Fruit fly (Drosophila melanogaster) whole organism, embryonic: ENCODE measurements around the gene fru.

Source experiments
- Atf3 ChIP-seq: fragments of 200-800 bp; sonication (Bioruptor generic); optimal IDR thresholded peaks from 3 replicates; lab custom pipeline; 2016; ENCODE audit warnings: missing biosample characterization, missing genetic modification characterization
- Atf6 ChIP-seq: fragments of 200-800 bp; sonication (Bioruptor generic); IDR thresholded peaks from 2 replicates; pipeline ENCODE4 v1.3.6; 2022; ENCODE audit warnings: missing biosample characterization, missing genetic modification characterization
- CG10543 ChIP-seq: fragments of 200-800 bp; sonication (Bioruptor generic); optimal IDR thresholded peaks from 3 replicates; lab custom pipeline; 2017; ENCODE audit warnings: missing biosample characterization, mild to moderate bottlenecking, missing genetic modification characterization, moderate library complexity
- CG12155 ChIP-seq: fragments of 200-800 bp; sonication (Bioruptor generic); optimal IDR thresholded peaks from 3 replicates; lab custom pipeline; 2016; ENCODE audit warnings: missing biosample characterization, missing genetic modification characterization
- CG12744 ChIP-seq: fragments of 200-800 bp; sonication (Bioruptor generic); optimal IDR thresholded peaks from 2 replicates; lab custom pipeline; 2016; ENCODE audit warnings: missing biosample characterization, missing genetic modification characterization
- CG12769 ChIP-seq: fragments of 200-800 bp; sonication (Bioruptor generic); optimal IDR thresholded peaks from 2 replicates; lab custom pipeline; 2019; ENCODE audit warnings: missing biosample characterization, mild to moderate bottlenecking, missing genetic modification characterization, moderate library complexity
- CG13424 ChIP-seq: fragments of 200-800 bp; sonication (Bioruptor generic); optimal IDR thresholded peaks from 2 replicates; lab custom pipeline; 2019; ENCODE audit warnings: missing biosample characterization, mild to moderate bottlenecking, missing genetic modification characterization, moderate library complexity
- CG1602 ChIP-seq: fragments of 200-800 bp; sonication (Bioruptor generic); optimal IDR thresholded peaks from 3 replicates; lab custom pipeline; 2016; ENCODE audit warnings: missing biosample characterization, missing genetic modification characterization
- CG17802 ChIP-seq: fragments of 200-800 bp; sonication (Bioruptor generic); optimal IDR thresholded peaks from 2 replicates; lab custom pipeline; 2018; ENCODE audit warnings: missing biosample characterization, mild to moderate bottlenecking, missing genetic modification characterization, moderate library complexity
- CG1792 ChIP-seq: fragments of 200-800 bp; sonication (Bioruptor generic); optimal IDR thresholded peaks from 2 replicates; lab custom pipeline; 2016; ENCODE audit warnings: missing biosample characterization, missing genetic modification characterization
- CG2120 ChIP-seq: fragments of 200-800 bp; sonication (Bioruptor generic); optimal IDR thresholded peaks from 3 replicates; lab custom pipeline; 2016; ENCODE audit warnings: missing biosample characterization, missing genetic modification characterization
- CG2712 ChIP-seq: fragments of 200-800 bp; optimal IDR thresholded peaks from 3 replicates; lab custom pipeline; 2019; ENCODE audit warnings: missing biosample characterization, mild to moderate bottlenecking, missing genetic modification characterization, moderate library complexity
- CG31441 ChIP-seq: fragments of 200-800 bp; sonication (Bioruptor generic); IDR thresholded peaks from 2 replicates; pipeline ENCODE4 v1.3.6; 2022; ENCODE audit warnings: missing biosample characterization, missing genetic modification characterization
- CG32532 ChIP-seq: fragments of 200-800 bp; sonication (Bioruptor generic); IDR thresholded peaks from 2 replicates; pipeline ENCODE4 v1.3.6; 2022; ENCODE audit warnings: missing biosample characterization, missing genetic modification characterization
- CG5180 ChIP-seq: fragments of 200-800 bp; sonication (Bioruptor generic); optimal IDR thresholded peaks from 3 replicates; lab custom pipeline; 2017; ENCODE audit warnings: missing biosample characterization, missing genetic modification characterization, mild to moderate bottlenecking, moderate library complexity, missing genetic modification reagents
- CG7987 ChIP-seq: fragments of 200-800 bp; sonication (Bioruptor generic); optimal IDR thresholded peaks from 2 replicates; lab custom pipeline; 2018; ENCODE audit warnings: missing biosample characterization, mild to moderate bottlenecking, missing genetic modification characterization, moderate library complexity
- CG8281 ChIP-seq: fragments of 200-800 bp; sonication (Bioruptor generic); optimal IDR thresholded peaks from 2 replicates; lab custom pipeline; 2018; ENCODE audit warnings: missing biosample characterization, mild to moderate bottlenecking, missing genetic modification characterization, moderate library complexity
- CG9932 ChIP-seq: fragments of 200-800 bp; sonication (Bioruptor generic); IDR thresholded peaks from 2 replicates; pipeline ENCODE4 v1.3.6; 2022; ENCODE audit warnings: missing biosample characterization, missing genetic modification characterization
- D ChIP-seq, 2 experiments: fragments of 200-800 bp in 1 of 2; fragments of >200 bp in 1 of 2; sonication (Bioruptor generic) in 1 of 2; optimal IDR thresholded peaks; 2 replicates in 1 of 2; 3 replicates in 1 of 2; lab custom pipeline; 2017; ENCODE audit warnings: mild to moderate bottlenecking in 1 of 2, missing biosample characterization in 1 of 2, missing genetic modification characterization in 1 of 2, missing genetic modification reagents in 1 of 2
- Dbx ChIP-seq: fragments of 200-800 bp; sonication (Bioruptor generic); IDR thresholded peaks from 3 replicates; pipeline ENCODE4 v1.3.6; 2022; ENCODE audit warnings: missing biosample characterization, missing genetic modification characterization
- Doc3 ChIP-seq: fragments of 200-800 bp; sonication (Bioruptor generic); IDR thresholded peaks from 3 replicates; pipeline ENCODE4 v1.3.6; 2022; ENCODE audit warnings: missing biosample characterization, missing genetic modification characterization; ENCODE audit not compliant: partially characterized antibody
- E2f2 ChIP-seq: fragments of 200-800 bp; sonication (Bioruptor generic); IDR thresholded peaks from 2 replicates; pipeline ENCODE4 v1.3.6; 2022; ENCODE audit warnings: missing biosample characterization, missing genetic modification characterization
- Eip74EF ChIP-seq, 2 experiments: fragments of 200-800 bp in 1 of 2; fragments of >200 bp in 1 of 2; sonication (Bioruptor generic) in 1 of 2; optimal IDR thresholded peaks; 2 replicates each; lab custom pipeline; 2017 to 2019; ENCODE audit warnings: missing biosample characterization in 2 of 2, missing genetic modification characterization in 2 of 2, mild to moderate bottlenecking in 1 of 2, moderate library complexity in 1 of 2
- HLHmδ ChIP-seq: fragments of 200-800 bp; sonication (Bioruptor generic); optimal IDR thresholded peaks from 2 replicates; lab custom pipeline; 2018; ENCODE audit warnings: missing biosample characterization, mild to moderate bottlenecking, missing genetic modification characterization, moderate library complexity
- Hmr ChIP-seq: fragments of 200-800 bp; sonication (Bioruptor generic); optimal IDR thresholded peaks from 3 replicates; lab custom pipeline; 2017; ENCODE audit warnings: mild to moderate bottlenecking, missing biosample characterization, missing genetic modification reagents, missing genetic modification characterization
- Lpt ChIP-seq: fragments of >200 bp; optimal IDR thresholded peaks from 2 replicates; lab custom pipeline; 2018; ENCODE audit warnings: missing biosample characterization, missing genetic modification characterization
- MTF-1 ChIP-seq: fragments of 200-800 bp; sonication (Bioruptor generic); optimal IDR thresholded peaks from 2 replicates; lab custom pipeline; 2018; ENCODE audit warnings: missing biosample characterization, mild to moderate bottlenecking, missing genetic modification characterization, borderline replicate concordance
- Sry-δ ChIP-seq: fragments of 200-800 bp; sonication (Bioruptor generic); optimal IDR thresholded peaks from 2 replicates; lab custom pipeline; 2016; ENCODE audit warnings: missing biosample characterization, missing genetic modification characterization
- Taf1 ChIP-seq: fragments of 200-800 bp; sonication (Bioruptor generic); IDR thresholded peaks from 2 replicates; pipeline ENCODE4 v1.3.6; 2022; ENCODE audit warnings: missing biosample characterization, missing genetic modification characterization
- Usf ChIP-seq: fragments of 200-800 bp; sonication (Bioruptor generic); optimal IDR thresholded peaks from 2 replicates; lab custom pipeline; 2017; ENCODE audit warnings: missing genotype, missing biosample characterization, missing genetic modification characterization
- Vsx1 ChIP-seq: fragments of 200-800 bp; sonication (Bioruptor generic); optimal IDR thresholded peaks from 2 replicates; lab custom pipeline; 2017; ENCODE audit warnings: missing biosample characterization, mild to moderate bottlenecking, missing genetic modification characterization, missing genetic modification reagents
- ap ChIP-seq: fragments of 200-800 bp; sonication (Bioruptor generic); IDR thresholded peaks from 2 replicates; pipeline ENCODE4 v1.3.6; 2022; ENCODE audit warnings: missing biosample characterization, missing genetic modification characterization
- caup ChIP-seq: fragments of 200-800 bp; sonication (Bioruptor generic); optimal IDR thresholded peaks from 3 replicates; lab custom pipeline; 2017; ENCODE audit warnings: missing biosample characterization, mild to moderate bottlenecking, missing genetic modification characterization, moderate library complexity; ENCODE audit not compliant: severe bottlenecking
- crol ChIP-seq: fragments of 200-800 bp; sonication (Bioruptor generic); IDR thresholded peaks from 2 replicates; pipeline ENCODE4 v1.3.6; 2022; ENCODE audit warnings: missing biosample characterization, missing genetic modification characterization
- dan ChIP-seq: fragments of 200-800 bp; sonication (Bioruptor generic); IDR thresholded peaks from 2 replicates; pipeline ENCODE4 v1.3.6; 2022; ENCODE audit warnings: missing biosample characterization, missing genetic modification characterization
- fd3F ChIP-seq: fragments of 200-800 bp; sonication (Bioruptor generic); optimal IDR thresholded peaks from 2 replicates; lab custom pipeline; 2018; ENCODE audit warnings: missing biosample characterization, mild to moderate bottlenecking, missing genetic modification characterization, moderate library complexity
- gcm2 ChIP-seq: fragments of 200-800 bp; sonication (Bioruptor generic); optimal IDR thresholded peaks from 2 replicates; lab custom pipeline; 2016; ENCODE audit warnings: missing biosample characterization, missing genetic modification characterization
- gsb ChIP-seq: fragments of 200-800 bp; sonication (Bioruptor generic); IDR thresholded peaks from 2 replicates; pipeline ENCODE4 v1.3.6; 2022; ENCODE audit warnings: missing biosample characterization, missing genetic modification characterization
- knrl ChIP-seq: fragments of 200-800 bp; sonication (Bioruptor generic); IDR thresholded peaks from 3 replicates; pipeline ENCODE4 v1.3.6; 2022; ENCODE audit warnings: missing biosample characterization, missing genetic modification characterization; ENCODE audit not compliant: partially characterized antibody
- maf-S ChIP-seq: fragments of 200-800 bp; sonication (Bioruptor generic); optimal IDR thresholded peaks from 2 replicates; lab custom pipeline; 2016; ENCODE audit warnings: missing biosample characterization, missing genetic modification characterization
- mirr ChIP-seq: fragments of 200-800 bp; sonication (Bioruptor generic); optimal IDR thresholded peaks from 3 replicates; lab custom pipeline; 2018; ENCODE audit warnings: missing biosample characterization, mild to moderate bottlenecking, missing genetic modification characterization
- nau ChIP-seq: fragments of 200-800 bp; sonication (Bioruptor generic); optimal IDR thresholded peaks from 3 replicates; lab custom pipeline; 2017; ENCODE audit warnings: missing biosample characterization, mild to moderate bottlenecking, missing genetic modification characterization, missing genetic modification reagents
- p53 ChIP-seq: fragments of 200-800 bp; sonication (Bioruptor generic); optimal IDR thresholded peaks from 2 replicates; lab custom pipeline; 2016; ENCODE audit warnings: missing biosample characterization, missing genetic modification characterization
- pb ChIP-seq: fragments of 200-800 bp; sonication (Bioruptor generic); optimal IDR thresholded peaks from 3 replicates; lab custom pipeline; 2016; ENCODE audit warnings: missing biosample characterization, missing genetic modification characterization
- pho ChIP-seq: fragments of 200-800 bp; sonication (Bioruptor generic); optimal IDR thresholded peaks from 2 replicates; lab custom pipeline; 2016; ENCODE audit warnings: missing biosample characterization, missing genetic modification characterization
- rib ChIP-seq: fragments of 200-800 bp; sonication (Bioruptor generic); IDR thresholded peaks from 2 replicates; pipeline ENCODE4 v1.3.6; 2022; ENCODE audit warnings: missing biosample characterization, missing genetic modification characterization
- row ChIP-seq: fragments of 200-800 bp; sonication (Bioruptor generic); IDR thresholded peaks from 3 replicates; pipeline ENCODE4 v1.3.6; 2022; ENCODE audit warnings: missing biosample characterization, missing genetic modification characterization
- sens ChIP-seq: fragments of 200-800 bp; sonication (Bioruptor generic); peaks from one replicate; lab custom pipeline; 2016; ENCODE audit warnings: missing biosample characterization, missing genetic modification characterization
- trh ChIP-seq: fragments of 200-800 bp; sonication (Bioruptor generic); optimal IDR thresholded peaks from 2 replicates; lab custom pipeline; 2016; ENCODE audit warnings: missing biosample characterization, missing genetic modification characterization
- z ChIP-seq: fragments of 200-800 bp; sonication (Bioruptor generic); IDR thresholded peaks from 3 replicates; pipeline ENCODE4 v1.3.6; 2022; ENCODE audit warnings: missing biosample characterization, missing genetic modification characterization

Gene fru

DNA sequence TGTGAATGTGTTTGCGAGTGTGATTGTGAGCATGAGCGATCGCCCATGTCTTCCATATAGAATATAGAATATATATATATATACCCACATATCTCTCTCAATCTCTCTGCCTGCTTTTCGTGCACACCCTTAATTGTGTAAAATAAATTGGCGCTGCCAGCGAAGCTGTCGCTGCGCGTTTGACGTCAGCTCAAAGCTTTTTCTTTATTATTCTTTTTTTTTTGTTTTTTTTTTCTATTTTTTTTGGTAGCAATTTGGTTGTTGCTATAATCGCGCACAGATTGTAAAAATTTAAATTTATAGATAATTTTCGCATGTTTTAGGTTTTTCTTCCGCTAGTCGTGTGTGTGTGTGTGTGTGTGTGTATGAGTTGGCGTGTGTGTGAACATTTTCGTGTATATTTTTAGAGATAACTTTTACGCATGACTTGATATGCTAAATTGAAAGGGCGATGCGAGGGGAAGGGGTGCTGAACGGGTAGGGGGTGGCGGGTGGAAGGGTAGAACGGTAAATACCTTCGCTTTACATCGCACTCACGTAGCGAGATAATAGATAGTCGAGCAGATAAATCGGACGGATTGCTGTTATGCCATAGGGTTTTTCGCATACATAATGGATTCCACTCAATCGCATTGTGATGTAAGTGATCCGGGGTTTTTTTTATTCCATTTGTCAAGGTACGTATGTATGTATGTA, 100.1 kb downstream of the fru start (continued):
- TF ChIP-seq row = no peak
- TF ChIP-seq Lpt (GFP tag; lab: Kevin White, UChicago) = no peak
- no peak for TF ChIP-seq Usf (GFP tag; lab: Kevin White, UChicago)
- TF ChIP-seq CG12744 (GFP tag; lab: Kevin White, UChicago) = no peak
- no peak for TF ChIP-seq CG1792
- TF ChIP-seq CG32532 (GFP tag; lab: Robert Waterston, UW) = no peak
- no peak for TF ChIP-seq Atf3 (GFP tag; lab: Kevin White, UChicago)
- 0 out of 2 replicates have a peak, but pooled peaks have one; percentile 25 for TF ChIP-seq CG9932 (GFP tag; lab: Robert Waterston, UW)
- no peak for TF ChIP-seq sens (GFP tag; lab: Kevin White, UChicago)
- TF ChIP-seq Atf6 (GFP tag; lab: Robert Waterston, UW) = no peak
- no peak for TF ChIP-seq CG2712
- no peak for TF ChIP-seq Eip74EF (GFP tag; optimal IDR thresholded peaks at IDR 0.05; lab: Kevin White, UChicago)
- no peak for TF ChIP-seq knrl
- no peak for TF ChIP-seq pho (GFP tag; lab: Kevin White, UChicago)
- no peak for TF ChIP-seq CG13424 (tag; lab: Kevin White, UChicago)
- no peak for TF ChIP-seq CG7987 (GFP tag; lab: Kevin White, UChicago)
- TF ChIP-seq Vsx1 (GFP tag; lab: Kevin White, UChicago) = no peak
- TF ChIP-seq pb (GFP tag; lab: Kevin White, UChicago) = no peak
- TF ChIP-seq CG31441 (GFP tag; lab: Robert Waterston, UW) = no peak
- no peak for TF ChIP-seq maf-S (GFP tag; lab: Kevin White, UChicago)
- TF ChIP-seq E2f2 (GFP tag; lab: Robert Waterston, UW) = no peak
- no peak for TF ChIP-seq D (optimal IDR thresholded peaks at IDR 0.05; lab: Kevin White, UChicago)
- TF ChIP-seq D (GFP tag; optimal IDR thresholded peaks at IDR 0.05; lab: Kevin White, UChicago) = no peak
- TF ChIP-seq CG8281 (tag; lab: Kevin White, UChicago) = no peak
- no peak for TF ChIP-seq fd3F (GFP tag; lab: Kevin White, UChicago)
- TF ChIP-seq gsb (GFP tag; lab: Robert Waterston, UW) = no peak
- TF ChIP-seq p53 (GFP tag; lab: Kevin White, UChicago) = no peak
- no peak for TF ChIP-seq gcm2 (GFP tag; lab: Kevin White, UChicago)
- TF ChIP-seq trh (GFP tag; lab: Kevin White, UChicago) = no peak
- no peak for TF ChIP-seq Taf1
- no peak for TF ChIP-seq CG1602 (GFP tag; lab: Kevin White, UChicago)
- peak; percentile 3 for TF ChIP-seq caup (GFP tag; lab: Kevin White, UChicago)
- no peak for TF ChIP-seq CG5180
- peak; percentile 78; the same call in 1 of the 2 replicates for TF ChIP-seq rib (GFP tag; lab: Robert Waterston, UW)
- no peak for TF ChIP-seq CG2120 (GFP tag; lab: Kevin White, UChicago)
- TF ChIP-seq nau (GFP tag; lab: Kevin White, UChicago) = no peak
- TF ChIP-seq z = no peak
- TF ChIP-seq CG17802 (tag; lab: Kevin White, UChicago) = no peak
- TF ChIP-seq MTF-1 (GFP tag; lab: Kevin White, UChicago) = no peak
- no peak for TF ChIP-seq CG12155 (GFP tag; lab: Kevin White, UChicago)
- TF ChIP-seq Dbx (GFP tag; lab: Robert Waterston, UW) = 0 out of 3 replicates have a peak, but pooled peaks have one; percentile 14
- TF ChIP-seq CG10543 = peak; percentile 60
- TF ChIP-seq Doc3 (GFP tag; lab: Robert Waterston, UW) = no peak
- TF ChIP-seq Hmr (GFP tag; lab: Kevin White, UChicago) = no peak
- peak; percentile 29 for TF ChIP-seq CG12769
- TF ChIP-seq Sry-δ (GFP tag; lab: Kevin White, UChicago) = no peak
- no peak for TF ChIP-seq ap (GFP tag; lab: Robert Waterston, UW)
- TF ChIP-seq HLHmδ (GFP tag; lab: Kevin White, UChicago) = no peak
- TF ChIP-seq dan (GFP tag; lab: Robert Waterston, UW) = no peak
- TF ChIP-seq crol (GFP tag; lab: Robert Waterston, UW) = peak; percentile 83
- peak; percentile 88 for TF ChIP-seq mirr (GFP tag; lab: Kevin White, UChicago)
